Worm (Caenorhabditis elegans) whole organism, L2 larva: Measurements from ENCODE around the gene pro-3.

Source experiments
- F13H6.1 ChIP-seq: sonication (generic microtip); optimal IDR thresholded peaks from 2 replicates; lab custom pipeline; 2016; ENCODE audit warnings: missing genetic modification characterization, missing compliant biosample characterization
- alr-1 ChIP-seq: fragments of 150-350 bp; optimal IDR thresholded peaks from 2 replicates; lab custom pipeline; 2014; ENCODE audit warnings: missing biosample characterization, missing genetic modification characterization
- blmp-1 ChIP-seq: sonication (generic microtip); optimal IDR thresholded peaks from 2 replicates; lab custom pipeline; 2017; ENCODE audit warnings: missing genetic modification characterization, mild to moderate bottlenecking, missing compliant biosample characterization, antibody characterized with exemption, moderate library complexity; ENCODE audit not compliant: insufficient read depth
- crh-2 ChIP-seq: sonication (generic microtip); optimal IDR thresholded peaks from 2 replicates; lab custom pipeline; 2017; ENCODE audit warnings: missing biosample characterization, missing genetic modification characterization
- elt-1 ChIP-seq: fragments of 150-350 bp; optimal IDR thresholded peaks from 2 replicates; lab custom pipeline; 2014; ENCODE audit warnings: missing biosample characterization, missing genetic modification characterization
- elt-3 ChIP-seq: sonication (generic microtip); optimal IDR thresholded peaks from 2 replicates; lab custom pipeline; 2017; ENCODE audit warnings: missing biosample characterization, missing genetic modification characterization
- fos-1 ChIP-seq: fragments of 150-350 bp; optimal IDR thresholded peaks from 2 replicates; lab custom pipeline; 2014; ENCODE audit warnings: missing biosample characterization, missing genetic modification characterization
- gmeb-1 ChIP-seq: fragments of 150-350 bp; optimal IDR thresholded peaks from 2 replicates; lab custom pipeline; 2014; ENCODE audit warnings: missing biosample characterization, missing genetic modification characterization
- lin-39 ChIP-seq: fragments of 150-350 bp; optimal IDR thresholded peaks from 2 replicates; lab custom pipeline; 2014; ENCODE audit warnings: missing biosample characterization, missing genetic modification reagents, missing genetic modification characterization
- mbf-1 ChIP-seq: sonication (generic microtip); optimal IDR thresholded peaks from 2 replicates; lab custom pipeline; 2017; ENCODE audit warnings: missing biosample characterization, missing genetic modification characterization
- nhr-11 ChIP-seq: fragments of 150-350 bp; optimal IDR thresholded peaks from 2 replicates; lab custom pipeline; 2014; ENCODE audit warnings: missing biosample characterization, missing genetic modification characterization
- nhr-129 ChIP-seq: fragments of 150-350 bp; optimal IDR thresholded peaks from 2 replicates; lab custom pipeline; 2014; ENCODE audit warnings: missing biosample characterization, missing genetic modification characterization
- nhr-21 ChIP-seq: fragments of 150-350 bp; optimal IDR thresholded peaks from 2 replicates; lab custom pipeline; 2014; ENCODE audit warnings: missing biosample characterization, missing genetic modification characterization
- nhr-77 ChIP-seq: fragments of 150-350 bp; optimal IDR thresholded peaks from 2 replicates; lab custom pipeline; 2014; ENCODE audit warnings: missing biosample characterization, missing genetic modification characterization
- sem-4 ChIP-seq: fragments of 150-350 bp; optimal IDR thresholded peaks from 2 replicates; lab custom pipeline; 2014; ENCODE audit warnings: missing biosample characterization, missing genetic modification reagents, missing genetic modification characterization
- skn-1 ChIP-seq: sonication (generic microtip); optimal IDR thresholded peaks from 2 replicates; lab custom pipeline; 2017; ENCODE audit warnings: missing biosample characterization, missing genetic modification characterization
- sma-9 ChIP-seq, 2 experiments: fragments of 150-350 bp in 1 of 2; sonication (generic microtip) in 1 of 2; optimal IDR thresholded peaks; 2 replicates each; lab custom pipeline; 2014 to 2016; ENCODE audit warnings: missing genetic modification characterization in 2 of 2, mild to moderate bottlenecking in 1 of 2, missing biosample characterization in 1 of 2, missing compliant biosample characterization in 1 of 2, missing genetic modification reagents in 1 of 2, moderate library complexity in 1 of 2
- snpc-4 ChIP-seq: fragments of 150-350 bp; optimal IDR thresholded peaks from 2 replicates; lab custom pipeline; 2014; ENCODE audit warnings: missing biosample characterization, missing genetic modification characterization
- unc-55 ChIP-seq: fragments of 150-350 bp; sonication (generic microtip); optimal IDR thresholded peaks from 3 replicates; lab custom pipeline; 2014; ENCODE audit warnings: missing biosample characterization, missing genetic modification reagents, missing genetic modification characterization
- unc-62 ChIP-seq: fragments of 150-350 bp; optimal IDR thresholded peaks from 2 replicates; lab custom pipeline; 2014; ENCODE audit warnings: missing biosample characterization, missing genetic modification reagents, missing genetic modification characterization
- zag-1 ChIP-seq: fragments of 150-350 bp; optimal IDR thresholded peaks from 2 replicates; lab custom pipeline; 2014; ENCODE audit warnings: missing biosample characterization, missing genetic modification characterization

The pro-3 gene

DNA sequence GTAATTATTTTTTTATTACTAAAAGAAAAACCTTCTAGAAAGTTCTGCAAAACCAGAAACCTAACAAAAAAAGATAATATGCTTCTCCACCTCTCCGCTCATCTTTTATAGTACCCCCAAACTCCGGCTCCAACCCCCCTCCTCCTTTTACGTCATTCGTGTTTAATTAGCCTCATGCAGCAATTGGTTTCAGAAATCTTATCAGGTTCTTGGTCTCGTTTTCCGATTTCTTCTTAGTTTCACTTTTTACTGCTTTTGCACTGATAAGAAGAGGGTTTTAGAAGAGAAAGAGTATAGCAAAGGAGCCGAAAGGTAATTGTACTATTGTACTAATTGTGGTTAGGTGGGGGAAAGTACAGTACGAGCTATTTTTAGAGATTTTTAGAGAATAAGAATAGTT is 66.8 kb downstream of the pro-3 start:
- TF ChIP-seq nhr-21 (tag; lab: Kevin White, UChicago) (no peak), nhr-77 (no peak), snpc-4 (tag; lab: Kevin White, UChicago) (no peak), nhr-11 (tag; lab: Kevin White, UChicago) (no peak), fos-1 (tag; lab: Kevin White, UChicago) (peak; percentile 39), gmeb-1 (tag; lab: Kevin White, UChicago) (no peak), sma-9 (GFP tag; optimal IDR thresholded peaks at IDR 0.05; lab: Kevin White, UChicago) (peak; percentile 36), sma-9 (tag; optimal IDR thresholded peaks at IDR 0.05; lab: Kevin White, UChicago) (no peak), alr-1 (no peak), F13H6.1 (tag; lab: Kevin White, UChicago) (peak; percentile 16), unc-55 (GFP tag; lab: Kevin White, UChicago) (no peak), elt-1 (no peak), lin-39 (tag; lab: Kevin White, UChicago) (no peak), skn-1 (no peak), crh-2 (tag; lab: Kevin White, UChicago) (peak; percentile 58), unc-62 (no peak), zag-1 (tag; lab: Kevin White, UChicago) (no peak), mbf-1 (tag; lab: Kevin White, UChicago) (no peak), nhr-129 (tag; lab: Kevin White, UChicago) (no peak), blmp-1 (tag; lab: Kevin White, UChicago) (peak; percentile 16), elt-3 (tag; lab: Kevin White, UChicago) (no peak), sem-4 (tag; lab: Kevin White, UChicago) (no peak)
